Worm (Caenorhabditis elegans): ENCODE data around the gene nas-24.

DNA sequence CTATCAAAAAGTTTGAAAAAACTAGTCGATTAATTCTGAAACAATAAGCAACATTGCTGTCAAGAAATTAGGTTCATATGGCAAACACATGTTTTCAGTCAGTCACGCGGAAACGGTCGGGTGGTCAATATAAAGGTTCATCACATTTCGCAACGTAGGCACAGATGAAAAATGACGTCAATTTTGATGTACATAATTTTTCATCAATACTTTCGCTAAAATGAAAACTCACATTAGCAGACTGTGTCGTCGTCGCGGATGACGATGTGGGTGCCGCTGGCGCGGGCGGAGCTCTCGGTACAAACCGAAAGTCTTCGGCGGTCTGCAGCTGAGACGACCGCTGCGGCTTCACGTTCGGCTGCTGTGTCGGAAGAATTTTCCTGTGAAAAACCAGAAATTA is 34.7 kb downstream of the nas-24 start, which contains the start of gene swan-2:
- TF ChIP-seq lsy-2 (tag; optimal IDR thresholded peaks at IDR 0.05), result no peak
- no peak for TF ChIP-seq nhr-237 (tag; optimal IDR thresholded peaks at IDR 0.05)
